Worm (Caenorhabditis elegans) whole organism, early embryonic: ENCODE data around the gene pmpl-1.

Experiments used
- B0310.2 ChIP-seq: sonication (generic microtip); optimal IDR thresholded peaks from 2 replicates; lab custom pipeline; 2016; ENCODE audit warnings: mild to moderate bottlenecking, missing genetic modification characterization, missing compliant biosample characterization
- ama-1 ChIP-seq: fragments of 150-350 bp; optimal IDR thresholded peaks from 2 replicates; lab custom pipeline; 2014
- ceh-36 ChIP-seq: sonication (generic microtip); optimal IDR thresholded peaks from 2 replicates; lab custom pipeline; 2016; ENCODE audit warnings: missing genetic modification characterization, inconsistent platforms, missing compliant biosample characterization
- ets-7 ChIP-seq: sonication (generic microtip); optimal IDR thresholded peaks from 2 replicates; lab custom pipeline; 2016; ENCODE audit warnings: missing genotype, missing genetic modification characterization, missing compliant biosample characterization
- flt-1 ChIP-seq: fragments of 200-800 bp; sonication (Bioruptor generic); IDR thresholded peaks from 2 replicates; pipeline ENCODE4 v1.3.6; 2022; ENCODE audit warnings: missing genetic modification characterization, missing compliant biosample characterization
- hmg-4 ChIP-seq: fragments of 200-800 bp; sonication (Bioruptor generic); optimal IDR thresholded peaks from 2 replicates; lab custom pipeline; 2018; ENCODE audit warnings: mild to moderate bottlenecking, missing genetic modification characterization, missing compliant biosample characterization
- pes-1 ChIP-seq: fragments of 200-800 bp; sonication (Bioruptor generic); IDR thresholded peaks from 2 replicates; pipeline ENCODE4 v1.3.6; 2022; ENCODE audit warnings: missing genetic modification reagents, missing genetic modification characterization, missing compliant biosample characterization

DNA sequence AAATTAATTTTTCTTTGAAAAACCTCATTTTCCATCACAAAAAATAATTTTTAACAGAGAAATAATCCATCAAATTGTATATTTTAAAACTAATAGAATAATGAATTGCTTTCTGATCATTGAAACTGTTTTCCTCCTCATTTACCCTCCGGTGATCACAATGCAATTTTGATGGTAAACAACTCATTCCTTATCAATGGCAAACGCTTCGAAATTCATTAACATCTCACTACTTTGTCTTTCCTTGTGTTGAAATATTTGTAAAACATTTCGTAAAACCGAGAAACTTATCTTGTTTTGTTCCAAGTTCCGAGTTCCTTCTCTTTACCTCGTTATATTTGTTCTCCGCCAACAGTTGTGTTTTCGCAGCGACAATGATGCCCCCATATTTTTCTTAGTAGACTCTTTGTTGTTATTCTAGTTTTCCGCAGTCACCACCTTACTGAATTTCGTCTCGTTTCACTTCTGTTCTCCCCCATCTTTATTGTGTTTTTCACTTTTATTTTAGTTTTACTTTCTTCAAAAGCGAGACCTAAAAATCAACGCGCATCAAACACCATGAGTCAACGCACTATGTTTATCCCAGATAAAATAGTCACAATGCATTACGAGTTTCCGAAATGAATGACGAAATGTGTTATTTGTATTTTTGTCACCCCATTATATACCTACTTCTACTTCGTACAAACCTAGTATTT, 2.6 kb upstream of the pmpl-1 start:
- TF ChIP-seq ets-7 (tag; lab: Kevin White, UChicago) (no peak), ama-1 (lab: Kevin White, UChicago) (no peak), B0310.2 (tag; lab: Kevin White, UChicago) (no peak), flt-1 (GFP tag; lab: Robert Waterston, UW) (no peak), hmg-4 (GFP tag; lab: Kevin White, UChicago) (no peak), pes-1 (GFP tag; lab: Robert Waterston, UW) (no peak), ceh-36 (tag; lab: Kevin White, UChicago) (no peak)
